Fruit fly (Drosophila melanogaster) whole organism, wandering third instar larva: ENCODE data around the gene IscU.

Source experiments
- Abd-B ChIP-seq: fragments of >200 bp; optimal IDR thresholded peaks from 2 replicates; lab custom pipeline; 2017; ENCODE audit warnings: missing biosample characterization, missing genetic modification characterization
- CG32264 ChIP-seq: fragments of 200-800 bp; sonication (Bioruptor generic); optimal IDR thresholded peaks from 2 replicates; lab custom pipeline; 2016; ENCODE audit warnings: missing biosample characterization, missing genetic modification characterization
- CG9705 ChIP-seq: fragments of 200-800 bp; sonication (Bioruptor generic); optimal IDR thresholded peaks from 2 replicates; lab custom pipeline; 2018; ENCODE audit warnings: missing biosample characterization, mild to moderate bottlenecking, missing genetic modification characterization
- Dfd ChIP-seq: fragments of >200 bp; optimal IDR thresholded peaks from 2 replicates; lab custom pipeline; 2017; ENCODE audit warnings: missing biosample characterization, missing genetic modification characterization
- Dif ChIP-seq: fragments of 200-275, 200-300 bp; sonication (Bioruptor generic); optimal IDR thresholded peaks from 2 replicates; lab custom pipeline; 2018; ENCODE audit warnings: missing biosample characterization, missing genetic modification characterization; ENCODE audit not compliant: partially characterized antibody
- GATAd ChIP-seq: sonication (Bioruptor generic); optimal IDR thresholded peaks from 2 replicates; lab custom pipeline; 2016; ENCODE audit warnings: missing biosample characterization, missing genetic modification characterization
- HLH106 ChIP-seq: fragments of 200-800 bp; optimal IDR thresholded peaks from 3 replicates; lab custom pipeline; 2019; ENCODE audit warnings: missing biosample characterization, mild to moderate bottlenecking, missing genetic modification characterization, moderate library complexity
- Hnf4 ChIP-seq: fragments of 200-800 bp; sonication (Bioruptor generic); optimal IDR thresholded peaks from 2 replicates; lab custom pipeline; 2016; ENCODE audit warnings: missing biosample characterization, mild to moderate bottlenecking, missing genetic modification characterization
- Hr78 ChIP-seq: fragments of >200 bp; optimal IDR thresholded peaks from 2 replicates; lab custom pipeline; 2017; ENCODE audit warnings: missing biosample characterization, missing genetic modification characterization
- Hr83 ChIP-seq: fragments of 200-300 bp; sonication (Bioruptor generic); optimal IDR thresholded peaks from 2 replicates; lab custom pipeline; 2016; ENCODE audit warnings: missing biosample characterization, mild to moderate bottlenecking, missing genetic modification characterization, moderate library complexity; ENCODE audit not compliant: poor library complexity, severe bottlenecking
- Jra ChIP-seq: sonication (Bioruptor generic); optimal IDR thresholded peaks from 2 replicates; lab custom pipeline; 2016; ENCODE audit warnings: missing biosample characterization, missing genetic modification characterization
- Mio ChIP-seq: sonication (Bioruptor generic); optimal IDR thresholded peaks from 2 replicates; lab custom pipeline; 2016; ENCODE audit warnings: missing biosample characterization, missing genetic modification characterization
- N ChIP-seq: fragments of >200 bp; optimal IDR thresholded peaks from 2 replicates; lab custom pipeline; 2018; ENCODE audit warnings: missing biosample characterization, missing external identifiers, missing genetic modification characterization
- OdsH ChIP-seq: fragments of 200-800 bp; sonication (Bioruptor generic); optimal IDR thresholded peaks from 2 replicates; lab custom pipeline; 2016; ENCODE audit warnings: missing biosample characterization, mild to moderate bottlenecking, missing genetic modification characterization
- Rel ChIP-seq, 2 experiments: fragments of 200-800 bp; sonication (Bioruptor generic) in 1 of 2; optimal IDR thresholded peaks; 2 replicates in 1 of 2; 3 replicates in 1 of 2; lab custom pipeline; 2016 to 2019; ENCODE audit warnings: mild to moderate bottlenecking in 2 of 2, missing biosample characterization in 2 of 2, missing genetic modification characterization in 2 of 2, moderate library complexity in 1 of 2
- Sp1 ChIP-seq: fragments of 200-800 bp; sonication (Bioruptor generic); optimal IDR thresholded peaks from 3 replicates; lab custom pipeline; 2019; ENCODE audit warnings: missing biosample characterization, mild to moderate bottlenecking, missing genetic modification characterization, moderate library complexity
- Vsx2 ChIP-seq: fragments of 200-300, 225-300 bp; sonication (Bioruptor generic); optimal IDR thresholded peaks from 2 replicates; lab custom pipeline; 2018; ENCODE audit warnings: missing biosample characterization, missing genetic modification characterization; ENCODE audit not compliant: partially characterized antibody
- br ChIP-seq: fragments of 200-800 bp; sonication (Bioruptor generic); optimal IDR thresholded peaks from 2 replicates; lab custom pipeline; 2016; ENCODE audit warnings: missing biosample characterization, missing genetic modification characterization
- dl ChIP-seq, 2 experiments: fragments of 175-275, 200-275 bp in 1 of 2; fragments of 200-275 bp in 1 of 2; sonication (Bioruptor generic); optimal IDR thresholded peaks; lab custom pipeline; 2018; ENCODE audit warnings: mild to moderate bottlenecking in 2 of 2, missing biosample characterization in 2 of 2, missing genetic modification characterization in 2 of 2, moderate library complexity in 2 of 2; ENCODE audit not compliant: partially characterized antibody in 2 of 2, insufficient read depth in 1 of 2
- dmrt93B ChIP-seq: fragments of 200-800 bp; sonication (Bioruptor generic); optimal IDR thresholded peaks from 2 replicates; lab custom pipeline; 2018; ENCODE audit warnings: missing biosample characterization, mild to moderate bottlenecking, missing genetic modification characterization
- dsf ChIP-seq: sonication (Bioruptor generic); optimal IDR thresholded peaks from 2 replicates; lab custom pipeline; 2016; ENCODE audit warnings: missing biosample characterization, missing genetic modification characterization, borderline replicate concordance
- ey ChIP-seq: fragments of 200-800 bp; sonication (Bioruptor generic); optimal IDR thresholded peaks from 2 replicates; lab custom pipeline; 2016; ENCODE audit warnings: missing biosample characterization, missing genetic modification characterization
- foxo ChIP-seq, 2 experiments: fragments of 200-800 bp; sonication (Bioruptor generic); optimal IDR thresholded peaks; 2 replicates in 1 of 2; 3 replicates in 1 of 2; lab custom pipeline; 2016 to 2017; ENCODE audit warnings: missing biosample characterization in 2 of 2, missing genetic modification characterization in 2 of 2
- fru ChIP-seq: fragments of 200-800 bp; sonication (Bioruptor generic); optimal IDR thresholded peaks from 3 replicates; lab custom pipeline; 2016; ENCODE audit warnings: missing biosample characterization, mild to moderate bottlenecking, missing genetic modification characterization
- h ChIP-seq: fragments of 200-800 bp; sonication (Bioruptor generic); optimal IDR thresholded peaks from 3 replicates; lab custom pipeline; 2016; ENCODE audit warnings: missing biosample characterization, mild to moderate bottlenecking, missing genetic modification characterization
- jim ChIP-seq: fragments of 175-275, 200-325 bp; sonication (Bioruptor generic); optimal IDR thresholded peaks from 2 replicates; lab custom pipeline; 2016; ENCODE audit warnings: missing biosample characterization, mild to moderate bottlenecking, missing genetic modification characterization
- lola ChIP-seq: fragments of >200 bp; optimal IDR thresholded peaks from 2 replicates; lab custom pipeline; 2017; ENCODE audit warnings: missing biosample characterization, missing genetic modification characterization
- pan ChIP-seq: fragments of >200 bp; optimal IDR thresholded peaks from 2 replicates; lab custom pipeline; 2017
- psq ChIP-seq: fragments of 200-800 bp; sonication (Bioruptor generic); optimal IDR thresholded peaks from 3 replicates; lab custom pipeline; 2017; ENCODE audit warnings: missing biosample characterization, mild to moderate bottlenecking, missing genetic modification characterization, moderate library complexity
- rgr ChIP-seq: fragments of 200-800 bp; sonication (Bioruptor generic); optimal IDR thresholded peaks from 3 replicates; lab custom pipeline; 2016; ENCODE audit warnings: missing biosample characterization, mild to moderate bottlenecking, missing genetic modification characterization
- sage ChIP-seq: fragments of 200-800 bp; sonication (Bioruptor generic); optimal IDR thresholded peaks from 2 replicates; lab custom pipeline; 2016; ENCODE audit warnings: missing biosample characterization, mild to moderate bottlenecking, missing genetic modification characterization
- sv ChIP-seq: fragments of 200-800 bp; sonication (Bioruptor generic); optimal IDR thresholded peaks from 3 replicates; lab custom pipeline; 2016; ENCODE audit warnings: missing biosample characterization, missing genetic modification characterization
- usp ChIP-seq: fragments of >200 bp; optimal IDR thresholded peaks from 2 replicates; lab custom pipeline; 2017; ENCODE audit warnings: missing biosample characterization, missing genetic modification characterization
- woc ChIP-seq: sonication (Bioruptor generic); optimal IDR thresholded peaks from 2 replicates; lab custom pipeline; 2016; ENCODE audit warnings: missing biosample characterization, mild to moderate bottlenecking, missing genetic modification characterization

IscU gene

dm6 chr3R:8818239-8818638, 5.7 kb downstream of the IscU start:
- TF ChIP-seq lola (GFP tag; lab: Kevin White, UChicago) (no peak), br (no peak), CG32264 (GFP tag; lab: Kevin White, UChicago) (no peak), sage (no peak), N (GFP tag; lab: Kevin White, UChicago) (no peak), Dif (no peak), ey (GFP tag; lab: Kevin White, UChicago) (no peak), Vsx2 (no peak), pan (no peak), usp (GFP tag; lab: Kevin White, UChicago) (no peak), rgr (GFP tag; lab: Kevin White, UChicago) (no peak), psq (no peak), CG9705 (GFP tag; lab: Kevin White, UChicago) (no peak), h (GFP tag; lab: Kevin White, UChicago) (no peak), dmrt93B (GFP tag; lab: Kevin White, UChicago) (no peak), sv (GFP tag; lab: Kevin White, UChicago) (no peak), dsf (GFP tag; lab: Kevin White, UChicago) (no peak)

- TF ChIP-seq HLH106 (no peak), psq (no peak), sv (GFP tag; lab: Kevin White, UChicago) (no peak), dmrt93B (GFP tag; lab: Kevin White, UChicago) (no peak), ey (GFP tag; lab: Kevin White, UChicago) (no peak)
Measured at dm6 chr3R:8815074-8815473, 8.9 kb downstream of the IscU start.

- no peak for TF ChIP-seq Rel (GFP tag; optimal IDR thresholded peaks at IDR 0.05; lab: Kevin White, UChicago)
- peak; percentile 59 for TF ChIP-seq Rel (tag; optimal IDR thresholded peaks at IDR 0.05; lab: Kevin White, UChicago)
- peak; percentile 1 for TF ChIP-seq Sp1
- no peak for TF ChIP-seq fru (GFP tag; lab: Kevin White, UChicago)
- TF ChIP-seq Dfd (GFP tag; lab: Kevin White, UChicago) = no peak
- no peak for TF ChIP-seq usp (GFP tag; lab: Kevin White, UChicago)
- no peak for TF ChIP-seq foxo (GFP tag; optimal IDR thresholded peaks at IDR 0.05; lab: Kevin White, UChicago)
- TF ChIP-seq CG9705 (GFP tag; lab: Kevin White, UChicago) = no peak
- no peak for TF ChIP-seq rgr (GFP tag; lab: Kevin White, UChicago)
- TF ChIP-seq Vsx2 = no peak
Measured at dm6 chr3R:8814029-8814647, 9.8 kb downstream of the IscU start.

dm6 chr3R:8813164-8813629, 10.8 kb downstream of the IscU start, which contains the start of gene CG9837:
CG9837 (minus strand) TSS chr3R:8813579.
- TF ChIP-seq fru (GFP tag; lab: Kevin White, UChicago) = no peak
- TF ChIP-seq Abd-B (GFP tag; lab: Kevin White, UChicago) = no peak
- TF ChIP-seq dl (GFP tag; optimal IDR thresholded peaks at IDR 0.05; lab: Kevin White, UChicago; ENCODE audit: insufficient read depth in 1 of 2, partially characterized antibody in 2 of 2) = no peak
- TF ChIP-seq usp (GFP tag; lab: Kevin White, UChicago) = no peak
- TF ChIP-seq Dfd (GFP tag; lab: Kevin White, UChicago) = no peak
- no peak for TF ChIP-seq lola (GFP tag; lab: Kevin White, UChicago)
- no peak for TF ChIP-seq ey (GFP tag; lab: Kevin White, UChicago)
- no peak for TF ChIP-seq sage
- no peak for TF ChIP-seq GATAd (GFP tag; lab: Kevin White, UChicago)

dm6 chr3R:8812342-8812966, 11.5 kb downstream of the IscU start:
- TF ChIP-seq usp (GFP tag; lab: Kevin White, UChicago) (no peak), pan (no peak), Dif (no peak), jim (GFP tag; lab: Kevin White, UChicago) (no peak), Abd-B (GFP tag; lab: Kevin White, UChicago) (no peak), Jra (GFP tag; lab: Kevin White, UChicago) (no peak), lola (GFP tag; lab: Kevin White, UChicago) (no peak), Sp1 (no peak), br (peak; percentile 46), HLH106 (no peak), sage (peak; percentile 12), OdsH (GFP tag; lab: Kevin White, UChicago) (peak; percentile 32), Hnf4 (GFP tag; lab: Kevin White, UChicago) (peak; percentile 18), CG9705 (GFP tag; lab: Kevin White, UChicago) (no peak), N (GFP tag; lab: Kevin White, UChicago) (no peak), Hr83 (GFP tag; lab: Kevin White, UChicago) (no peak), dmrt93B (GFP tag; lab: Kevin White, UChicago) (no peak), CG32264 (GFP tag; lab: Kevin White, UChicago) (peak; percentile 22), rgr (GFP tag; lab: Kevin White, UChicago) (peak; percentile 53), dl (GFP tag; optimal IDR thresholded peaks at IDR 0.05; lab: Kevin White, UChicago; ENCODE audit: insufficient read depth in 1 of 2, partially characterized antibody in 2 of 2) (no peak), Mio (no peak), woc (GFP tag; lab: Kevin White, UChicago) (peak; percentile 53), ey (GFP tag; lab: Kevin White, UChicago) (peak; percentile 54), h (GFP tag; lab: Kevin White, UChicago) (peak; percentile 65), Hr78 (GFP tag; lab: Kevin White, UChicago) (no peak), Dfd (GFP tag; lab: Kevin White, UChicago) (no peak), sv (GFP tag; lab: Kevin White, UChicago) (peak; percentile 28), dsf (GFP tag; lab: Kevin White, UChicago) (no peak), Vsx2 (no peak), GATAd (GFP tag; lab: Kevin White, UChicago) (no peak)
